Fruit fly (Drosophila melanogaster): ENCODE measurements around the gene Jon99Ci.

Gene Jon99Ci

DNA sequence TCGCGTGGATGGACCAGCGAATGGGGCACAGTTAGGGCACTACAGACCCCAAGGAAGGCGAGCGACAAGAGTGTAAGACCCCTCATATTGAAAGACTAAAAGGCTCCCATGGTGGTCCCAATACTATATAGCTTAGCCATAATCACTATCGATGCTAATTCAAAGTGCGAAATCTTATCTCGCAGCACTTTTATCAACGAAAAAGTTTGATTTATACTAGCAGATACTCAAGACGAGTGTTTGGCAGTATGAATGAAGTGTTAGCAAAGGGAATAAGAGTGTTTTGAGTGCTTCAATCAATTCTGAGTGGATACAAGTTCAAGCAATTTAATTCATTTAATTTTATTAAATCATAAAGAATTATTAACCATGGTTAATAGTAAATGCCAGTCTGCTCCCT lies at the start of gene Jon99Ci:
Jon99Ci (minus strand) TSS at position 101 of the 400 bp plus-strand sequence.
- no peak for TF ChIP-seq Jra (GFP tag; optimal IDR thresholded peaks at IDR 0.05)

DNA sequence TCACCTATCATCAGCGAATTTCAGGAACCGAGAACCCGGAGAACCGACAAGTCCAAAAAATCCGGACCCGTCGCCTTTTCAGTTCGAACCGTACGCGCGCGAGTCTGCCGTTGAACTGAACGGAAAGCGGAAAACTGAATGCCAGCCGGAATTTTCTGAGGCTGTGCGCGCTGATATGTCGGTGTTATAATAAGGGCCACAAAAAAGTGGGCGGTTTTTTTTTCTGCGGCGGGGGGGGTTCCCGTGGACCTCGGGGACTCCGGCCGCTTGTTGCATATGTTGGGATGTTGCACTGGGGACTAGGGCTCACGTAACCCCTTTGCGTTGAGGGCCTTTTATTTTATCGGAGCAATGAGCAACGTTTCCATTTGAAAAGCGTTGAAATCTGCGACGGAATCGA lies 43.4 kb upstream of the Jon99Ci start, which contains the start of gene TkR99D:
TkR99D (minus strand) TSS at position 101 of the 400 bp plus-strand sequence.
- TF ChIP-seq Abd-B (GFP tag; optimal IDR thresholded peaks at IDR 0.05) (no peak), GATAd (GFP tag; optimal IDR thresholded peaks at IDR 0.05) (no peak), brk (GFP tag; optimal IDR thresholded peaks at IDR 0.05) (no peak), Hnf4 (GFP tag; optimal IDR thresholded peaks at IDR 0.05) (no peak), Mio (GFP tag; optimal IDR thresholded peaks at IDR 0.05) (no peak), dl (GFP tag; optimal IDR thresholded peaks at IDR 0.05; ENCODE audit: insufficient read depth in 1 of 2, partially characterized antibody in 2 of 2) (no peak), pan (optimal IDR thresholded peaks at IDR 0.05) (no peak), OdsH (GFP tag; optimal IDR thresholded peaks at IDR 0.05) (no peak), Vsx2 (GFP tag; optimal IDR thresholded peaks at IDR 0.05; ENCODE audit: partially characterized antibody) (no peak), dmrt93B (GFP tag; optimal IDR thresholded peaks at IDR 0.05) (no peak), Dif (GFP tag; optimal IDR thresholded peaks at IDR 0.05; ENCODE audit: partially characterized antibody) (no peak), Jra (GFP tag; optimal IDR thresholded peaks at IDR 0.05) (no peak), Rel (GFP tag; optimal IDR thresholded peaks at IDR 0.05) (no peak), Rel (tag; optimal IDR thresholded peaks at IDR 0.05) (no peak), Myc (optimal IDR thresholded peaks at IDR 0.05) (no peak), fru (GFP tag; optimal IDR thresholded peaks at IDR 0.05) (no peak)

- TF ChIP-seq Hr83 (GFP tag; optimal IDR thresholded peaks at IDR 0.05; ENCODE audit: poor library complexity, severe bottlenecking) (no peak), fru (GFP tag; optimal IDR thresholded peaks at IDR 0.05) (no peak), dmrt93B (GFP tag; optimal IDR thresholded peaks at IDR 0.05) (no peak), jim (GFP tag; optimal IDR thresholded peaks at IDR 0.05) (no peak), Mio (GFP tag; optimal IDR thresholded peaks at IDR 0.05) (no peak), Jra (GFP tag; optimal IDR thresholded peaks at IDR 0.05) (no peak), Myc (optimal IDR thresholded peaks at IDR 0.05) (no peak), usp (GFP tag; optimal IDR thresholded peaks at IDR 0.05) (no peak), lola (GFP tag; optimal IDR thresholded peaks at IDR 0.05) (no peak), rgr (GFP tag; optimal IDR thresholded peaks at IDR 0.05) (no peak), Sp1 (GFP tag; optimal IDR thresholded peaks at IDR 0.05) (no peak), pan (optimal IDR thresholded peaks at IDR 0.05) (no peak), CG9705 (GFP tag; optimal IDR thresholded peaks at IDR 0.05) (no peak), Hr78 (GFP tag; optimal IDR thresholded peaks at IDR 0.05) (no peak), foxo (GFP tag; optimal IDR thresholded peaks at IDR 0.05) (no peak), GATAd (GFP tag; optimal IDR thresholded peaks at IDR 0.05) (no peak), sv (GFP tag; optimal IDR thresholded peaks at IDR 0.05) (no peak)
Observed at dm6 chr3R:29963102-29963501, 37.1 kb upstream of the Jon99Ci start.

DNA sequence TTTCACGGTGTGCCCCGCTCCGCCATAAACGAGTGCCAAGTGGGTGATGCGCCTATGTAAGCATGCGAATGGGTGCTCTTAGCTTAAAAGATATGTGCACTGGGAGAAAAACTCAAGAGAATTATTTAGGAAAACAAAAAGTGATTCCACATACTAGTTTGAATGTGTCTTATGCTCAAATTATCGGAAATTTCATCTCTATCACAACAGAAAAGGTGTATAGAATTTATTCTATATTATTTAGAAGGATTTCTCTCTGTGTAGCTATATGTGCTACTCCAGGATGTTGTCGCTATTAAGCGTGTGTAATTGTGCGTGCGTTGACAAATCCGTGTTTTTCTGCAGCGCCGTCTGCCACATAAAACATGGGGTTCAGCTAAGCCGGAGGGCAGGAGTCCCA lies 33.3 kb upstream of the Jon99Ci start:
- TF ChIP-seq usp (GFP tag; optimal IDR thresholded peaks at IDR 0.05) = no peak
- TF ChIP-seq h (GFP tag; optimal IDR thresholded peaks at IDR 0.05) = no peak
- no peak for TF ChIP-seq Rel (GFP tag; optimal IDR thresholded peaks at IDR 0.05)
- TF ChIP-seq Rel (tag; optimal IDR thresholded peaks at IDR 0.05) = no peak
- TF ChIP-seq brk (GFP tag; optimal IDR thresholded peaks at IDR 0.05) = no peak
- TF ChIP-seq Vsx2 (GFP tag; optimal IDR thresholded peaks at IDR 0.05; ENCODE audit: partially characterized antibody) = no peak
- TF ChIP-seq pan (optimal IDR thresholded peaks at IDR 0.05) = no peak
- TF ChIP-seq fru (GFP tag; optimal IDR thresholded peaks at IDR 0.05) = no peak
- TF ChIP-seq rgr (GFP tag; optimal IDR thresholded peaks at IDR 0.05) = no peak
- no peak for TF ChIP-seq Hr83 (GFP tag; optimal IDR thresholded peaks at IDR 0.05; ENCODE audit: poor library complexity, severe bottlenecking)
- TF ChIP-seq dmrt93B (GFP tag; optimal IDR thresholded peaks at IDR 0.05) = no peak
- no peak for TF ChIP-seq Myc (optimal IDR thresholded peaks at IDR 0.05)
- TF ChIP-seq Hr78 (GFP tag; optimal IDR thresholded peaks at IDR 0.05) = no peak

- TF ChIP-seq ey (GFP tag; optimal IDR thresholded peaks at IDR 0.05) (no peak), Hr83 (GFP tag; optimal IDR thresholded peaks at IDR 0.05; ENCODE audit: poor library complexity, severe bottlenecking) (no peak), Abd-B (GFP tag; optimal IDR thresholded peaks at IDR 0.05) (no peak), psq (GFP tag; optimal IDR thresholded peaks at IDR 0.05) (no peak), Jra (GFP tag; optimal IDR thresholded peaks at IDR 0.05) (no peak), dl (GFP tag; optimal IDR thresholded peaks at IDR 0.05; ENCODE audit: insufficient read depth in 1 of 2, partially characterized antibody in 2 of 2) (peak; percentile 95 to 96), fru (GFP tag; optimal IDR thresholded peaks at IDR 0.05) (no peak), dmrt93B (GFP tag; optimal IDR thresholded peaks at IDR 0.05) (no peak), Mio (GFP tag; optimal IDR thresholded peaks at IDR 0.05) (no peak), lola (GFP tag; optimal IDR thresholded peaks at IDR 0.05) (no peak), rgr (GFP tag; optimal IDR thresholded peaks at IDR 0.05) (no peak), OdsH (GFP tag; optimal IDR thresholded peaks at IDR 0.05) (no peak), Sp1 (GFP tag; optimal IDR thresholded peaks at IDR 0.05) (no peak), Vsx2 (GFP tag; optimal IDR thresholded peaks at IDR 0.05; ENCODE audit: partially characterized antibody) (peak; percentile 100), sage (GFP tag; optimal IDR thresholded peaks at IDR 0.05) (no peak), Dif (GFP tag; optimal IDR thresholded peaks at IDR 0.05; ENCODE audit: partially characterized antibody) (peak; percentile 100), foxo (GFP tag; optimal IDR thresholded peaks at IDR 0.05) (no peak), h (GFP tag; optimal IDR thresholded peaks at IDR 0.05) (no peak), Hr78 (GFP tag; optimal IDR thresholded peaks at IDR 0.05) (no peak), dsf (GFP tag; optimal IDR thresholded peaks at IDR 0.05; ENCODE audit: borderline replicate concordance) (no peak), Rel (GFP tag; optimal IDR thresholded peaks at IDR 0.05) (no peak), Rel (tag; optimal IDR thresholded peaks at IDR 0.05) (no peak)
Observed at dm6 chr3R:29935756-29936155, 9.8 kb upstream of the Jon99Ci start, which contains the start of the genes eIF2Balpha and Vps13B. Gene eIF2Balpha (minus strand): TSS chr3R:29935888. Gene Vps13B (plus strand): TSS chr3R:29935978.
